Worm (Caenorhabditis elegans): Measurements from ENCODE around the gene mpz-4.

DNA sequence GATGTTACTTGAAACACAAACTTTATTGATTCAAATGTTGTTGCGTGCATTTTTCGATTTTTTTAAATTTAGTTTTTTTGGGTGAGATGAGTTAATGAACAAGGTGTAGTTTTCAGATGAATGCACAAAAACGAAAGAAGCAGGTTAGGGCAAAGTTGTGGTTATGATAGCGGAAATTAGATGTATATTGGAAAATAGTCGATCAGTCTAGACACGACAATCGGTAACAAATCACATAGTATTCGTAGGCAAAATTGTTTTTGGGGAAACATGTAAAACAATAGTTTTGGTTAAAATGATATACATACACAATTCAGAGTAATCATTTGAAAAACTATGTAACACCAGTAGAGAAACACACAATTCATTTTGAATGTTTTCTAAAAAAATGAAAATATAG lies 40.5 kb upstream of the mpz-4 start, which contains the start of gene str-172:
- TF ChIP-seq egl-27 (tag; optimal IDR thresholded peaks at IDR 0.05): no peak
- no peak for TF ChIP-seq ZK546.5 (tag; optimal IDR thresholded peaks at IDR 0.05)
- no peak for TF ChIP-seq mml-1 (tag; optimal IDR thresholded peaks at IDR 0.05)
- no peak for TF ChIP-seq nhr-28 (tag; optimal IDR thresholded peaks at IDR 0.05)
- TF ChIP-seq tbx-2 (tag; optimal IDR thresholded peaks at IDR 0.05): no peak

Data from whole organism, L3 larva.